Worm (Caenorhabditis elegans) whole organism, L2 larva: ENCODE data around the gene ets-8.

Experiments
- C34F6.9 ChIP-seq: fragments of 150-350 bp; optimal IDR thresholded peaks from 2 replicates; lab custom pipeline; 2014; ENCODE audit warnings: missing biosample characterization, missing genetic modification characterization
- F13H6.1 ChIP-seq: sonication (generic microtip); optimal IDR thresholded peaks from 2 replicates; lab custom pipeline; 2016; ENCODE audit warnings: missing genetic modification characterization, missing compliant biosample characterization
- Y55F3AM.14 ChIP-seq: fragments of 200-800 bp; sonication (Bioruptor generic); optimal IDR thresholded peaks from 2 replicates; lab custom pipeline; 2018; ENCODE audit warnings: mild to moderate bottlenecking, missing genetic modification characterization, missing compliant biosample characterization
- ZK546.5 ChIP-seq: sonication (generic microtip); optimal IDR thresholded peaks from 2 replicates; lab custom pipeline; 2017; ENCODE audit warnings: missing biosample characterization, missing genetic modification characterization
- alr-1 ChIP-seq: fragments of 150-350 bp; optimal IDR thresholded peaks from 2 replicates; lab custom pipeline; 2014; ENCODE audit warnings: missing biosample characterization, missing genetic modification characterization
- aly-2 ChIP-seq: fragments of 150-350 bp; optimal IDR thresholded peaks from 2 replicates; lab custom pipeline; 2014; ENCODE audit warnings: missing biosample characterization, missing genetic modification characterization
- ama-1 ChIP-seq: fragments of 150-350 bp; optimal IDR thresholded peaks from 2 replicates; lab custom pipeline; 2018; ENCODE audit warnings: inconsistent platforms
- blmp-1 ChIP-seq: sonication (generic microtip); optimal IDR thresholded peaks from 2 replicates; lab custom pipeline; 2017; ENCODE audit warnings: missing genetic modification characterization, mild to moderate bottlenecking, missing compliant biosample characterization, antibody characterized with exemption, moderate library complexity; ENCODE audit not compliant: insufficient read depth
- ceh-82 ChIP-seq: fragments of 150-350 bp; optimal IDR thresholded peaks from 2 replicates; lab custom pipeline; 2014; ENCODE audit warnings: missing biosample characterization, missing genetic modification characterization
- crh-2 ChIP-seq: sonication (generic microtip); optimal IDR thresholded peaks from 2 replicates; lab custom pipeline; 2017; ENCODE audit warnings: missing biosample characterization, missing genetic modification characterization
- dmd-4 ChIP-seq: sonication (generic microtip); optimal IDR thresholded peaks from 2 replicates; lab custom pipeline; 2017; ENCODE audit warnings: missing biosample characterization, missing genetic modification characterization
- egl-27 ChIP-seq: sonication (generic microtip); optimal IDR thresholded peaks from 3 replicates; lab custom pipeline; 2017; ENCODE audit warnings: missing biosample characterization, missing genetic modification reagents, missing genetic modification characterization
- elt-1 ChIP-seq: fragments of 150-350 bp; optimal IDR thresholded peaks from 2 replicates; lab custom pipeline; 2014; ENCODE audit warnings: missing biosample characterization, missing genetic modification characterization
- elt-3 ChIP-seq: sonication (generic microtip); optimal IDR thresholded peaks from 2 replicates; lab custom pipeline; 2017; ENCODE audit warnings: missing biosample characterization, missing genetic modification characterization
- fos-1 ChIP-seq: fragments of 150-350 bp; optimal IDR thresholded peaks from 2 replicates; lab custom pipeline; 2014; ENCODE audit warnings: missing biosample characterization, missing genetic modification characterization
- gmeb-1 ChIP-seq: fragments of 150-350 bp; optimal IDR thresholded peaks from 2 replicates; lab custom pipeline; 2014; ENCODE audit warnings: missing biosample characterization, missing genetic modification characterization
- lin-13 ChIP-seq: fragments of 150-350 bp; optimal IDR thresholded peaks from 2 replicates; lab custom pipeline; 2014; ENCODE audit warnings: missing biosample characterization, missing genetic modification reagents, missing genetic modification characterization
- lin-39 ChIP-seq: fragments of 150-350 bp; optimal IDR thresholded peaks from 2 replicates; lab custom pipeline; 2014; ENCODE audit warnings: missing biosample characterization, missing genetic modification reagents, missing genetic modification characterization
- lsy-2 ChIP-seq, 2 experiments: fragments of 150-350 bp in 1 of 2; sonication (generic microtip) in 1 of 2; optimal IDR thresholded peaks; 2 replicates each; lab custom pipeline; 2014 to 2017; ENCODE audit warnings: missing biosample characterization in 2 of 2, missing genetic modification characterization in 2 of 2
- mab-5 ChIP-seq: fragments of 150-350 bp; optimal IDR thresholded peaks from 2 replicates; lab custom pipeline; 2014; ENCODE audit warnings: missing biosample characterization, missing genetic modification characterization
- mbf-1 ChIP-seq: sonication (generic microtip); optimal IDR thresholded peaks from 2 replicates; lab custom pipeline; 2017; ENCODE audit warnings: missing biosample characterization, missing genetic modification characterization
- mdl-1 ChIP-seq, 2 experiments: fragments of 150-350 bp in 1 of 2; sonication (generic microtip) in 1 of 2; optimal IDR thresholded peaks; 2 replicates each; lab custom pipeline; 2017; ENCODE audit warnings: missing biosample characterization in 2 of 2, missing genetic modification characterization in 2 of 2
- nhr-10 ChIP-seq: sonication (generic microtip); optimal IDR thresholded peaks from 2 replicates; lab custom pipeline; 2017; ENCODE audit warnings: missing biosample characterization, missing genetic modification characterization
- nhr-11 ChIP-seq: fragments of 150-350 bp; optimal IDR thresholded peaks from 2 replicates; lab custom pipeline; 2014; ENCODE audit warnings: missing biosample characterization, missing genetic modification characterization
- nhr-12 ChIP-seq: fragments of 150-350 bp; optimal IDR thresholded peaks from 2 replicates; lab custom pipeline; 2014; ENCODE audit warnings: missing biosample characterization, missing genetic modification characterization
- nhr-129 ChIP-seq: fragments of 150-350 bp; optimal IDR thresholded peaks from 2 replicates; lab custom pipeline; 2014; ENCODE audit warnings: missing biosample characterization, missing genetic modification characterization
- nhr-21 ChIP-seq: fragments of 150-350 bp; optimal IDR thresholded peaks from 2 replicates; lab custom pipeline; 2014; ENCODE audit warnings: missing biosample characterization, missing genetic modification characterization
- nhr-23 ChIP-seq: fragments of 150-350 bp; optimal IDR thresholded peaks from 2 replicates; lab custom pipeline; 2014; ENCODE audit warnings: missing biosample characterization, missing genetic modification reagents, missing genetic modification characterization
- nhr-25 ChIP-seq: fragments of 150-350 bp; sonication (generic microtip); optimal IDR thresholded peaks from 3 replicates; lab custom pipeline; 2014; ENCODE audit warnings: missing biosample characterization, missing genetic modification characterization
- nhr-6 ChIP-seq: fragments of 150-350 bp; optimal IDR thresholded peaks from 2 replicates; lab custom pipeline; 2014; ENCODE audit warnings: missing biosample characterization, missing genetic modification characterization
- nhr-77 ChIP-seq: fragments of 150-350 bp; optimal IDR thresholded peaks from 2 replicates; lab custom pipeline; 2014; ENCODE audit warnings: missing biosample characterization, missing genetic modification characterization
- peb-1 ChIP-seq: fragments of 150-350 bp; optimal IDR thresholded peaks from 2 replicates; lab custom pipeline; 2014; ENCODE audit warnings: missing biosample characterization, missing genetic modification characterization
- sem-4 ChIP-seq: fragments of 150-350 bp; optimal IDR thresholded peaks from 2 replicates; lab custom pipeline; 2014; ENCODE audit warnings: missing biosample characterization, missing genetic modification reagents, missing genetic modification characterization
- skn-1 ChIP-seq: sonication (generic microtip); optimal IDR thresholded peaks from 2 replicates; lab custom pipeline; 2017; ENCODE audit warnings: missing biosample characterization, missing genetic modification characterization
- sma-3 ChIP-seq: sonication (generic microtip); optimal IDR thresholded peaks from 2 replicates; lab custom pipeline; 2016; ENCODE audit warnings: missing genetic modification reagents, missing genetic modification characterization, missing compliant biosample characterization
- sma-9 ChIP-seq, 2 experiments: fragments of 150-350 bp in 1 of 2; sonication (generic microtip) in 1 of 2; optimal IDR thresholded peaks; 2 replicates each; lab custom pipeline; 2014 to 2016; ENCODE audit warnings: missing genetic modification characterization in 2 of 2, mild to moderate bottlenecking in 1 of 2, missing biosample characterization in 1 of 2, missing compliant biosample characterization in 1 of 2, missing genetic modification reagents in 1 of 2, moderate library complexity in 1 of 2
- snpc-4 ChIP-seq: fragments of 150-350 bp; optimal IDR thresholded peaks from 2 replicates; lab custom pipeline; 2014; ENCODE audit warnings: missing biosample characterization, missing genetic modification characterization
- unc-39 ChIP-seq: fragments of 150-350 bp; optimal IDR thresholded peaks from 2 replicates; lab custom pipeline; 2014; ENCODE audit warnings: missing biosample characterization, missing genetic modification characterization
- unc-55 ChIP-seq: fragments of 150-350 bp; sonication (generic microtip); optimal IDR thresholded peaks from 3 replicates; lab custom pipeline; 2014; ENCODE audit warnings: missing biosample characterization, missing genetic modification reagents, missing genetic modification characterization
- unc-62 ChIP-seq: fragments of 150-350 bp; optimal IDR thresholded peaks from 2 replicates; lab custom pipeline; 2014; ENCODE audit warnings: missing biosample characterization, missing genetic modification reagents, missing genetic modification characterization
- zag-1 ChIP-seq: fragments of 150-350 bp; optimal IDR thresholded peaks from 2 replicates; lab custom pipeline; 2014; ENCODE audit warnings: missing biosample characterization, missing genetic modification characterization
- ztf-1 ChIP-seq: fragments of 200-800 bp; sonication (Bioruptor generic); conservative IDR thresholded peaks from 2 replicates; pipeline ENCODE4 v1.3.6; 2022; ENCODE audit warnings: missing genetic modification characterization, missing compliant biosample characterization
- ztf-4 ChIP-seq: fragments of 150-350 bp; optimal IDR thresholded peaks from 2 replicates; lab custom pipeline; 2014; ENCODE audit warnings: missing biosample characterization, missing genetic modification characterization

ets-8 gene

ce11 chrIV:1176613-1177012 is 16.3 kb upstream of the ets-8 start:
- TF ChIP-seq zag-1 (tag; lab: Kevin White, UChicago) (no peak), blmp-1 (tag; lab: Kevin White, UChicago) (no peak), sma-3 (GFP tag; lab: Kevin White, UChicago) (no peak), unc-39 (tag; lab: Kevin White, UChicago) (no peak), gmeb-1 (tag; lab: Kevin White, UChicago) (no peak), nhr-77 (tag; lab: Kevin White, UChicago) (no peak), nhr-21 (tag; lab: Kevin White, UChicago) (no peak), peb-1 (no peak), nhr-129 (tag; lab: Kevin White, UChicago) (no peak)

- TF ChIP-seq nhr-11 (tag; lab: Kevin White, UChicago) (no peak), nhr-6 (tag; lab: Kevin White, UChicago) (no peak), lin-13 (GFP tag; lab: Kevin White, UChicago) (no peak), snpc-4 (no peak), nhr-77 (tag; lab: Kevin White, UChicago) (no peak), nhr-25 (tag; lab: Kevin White, UChicago) (no peak), alr-1 (tag; lab: Kevin White, UChicago) (no peak), skn-1 (no peak)
Measured at ce11 chrIV:1174411-1174810, 14.1 kb upstream of the ets-8 start.

ce11 chrIV:1170408-1170807 is 10.1 kb upstream of the ets-8 start, which contains the start of gene cec-2:
Gene cec-2, plus strand, starts transcription at chrIV:1170708.
- TF ChIP-seq sma-9 (GFP tag; optimal IDR thresholded peaks at IDR 0.05; lab: Kevin White, UChicago) (no peak), sma-9 (tag; optimal IDR thresholded peaks at IDR 0.05; lab: Kevin White, UChicago) (no peak), nhr-12 (tag; lab: Kevin White, UChicago) (no peak), snpc-4 (no peak), lin-39 (tag; lab: Kevin White, UChicago) (no peak), nhr-10 (no peak), gmeb-1 (tag; lab: Kevin White, UChicago) (no peak)
- TF ChIP-seq, all 48 proteins: peak for 0

- no peak for TF ChIP-seq ZK546.5 (tag; lab: Kevin White, UChicago)
- no peak for TF ChIP-seq nhr-11 (tag; lab: Kevin White, UChicago)
- peak; percentile 40 for TF ChIP-seq gmeb-1 (tag; lab: Kevin White, UChicago)
- TF ChIP-seq ceh-82 = no peak
- peak; percentile 37 for TF ChIP-seq nhr-129 (tag; lab: Kevin White, UChicago)
- TF ChIP-seq nhr-25 (tag; lab: Kevin White, UChicago) = no peak
- TF ChIP-seq F13H6.1 (tag; lab: Kevin White, UChicago) = peak; percentile 22
- TF ChIP-seq elt-3 (tag; lab: Kevin White, UChicago) = no peak
- TF ChIP-seq C34F6.9 (tag; lab: Kevin White, UChicago) = peak; percentile 60
- no peak for TF ChIP-seq egl-27 (tag; lab: Kevin White, UChicago)
- TF ChIP-seq sem-4 (tag; lab: Kevin White, UChicago) = no peak
- TF ChIP-seq sma-9 (GFP tag; optimal IDR thresholded peaks at IDR 0.05; lab: Kevin White, UChicago) = peak; percentile 45
- TF ChIP-seq sma-9 (tag; optimal IDR thresholded peaks at IDR 0.05; lab: Kevin White, UChicago) = no peak
- no peak for TF ChIP-seq nhr-6 (tag; lab: Kevin White, UChicago)
- no peak for TF ChIP-seq lin-39 (tag; lab: Kevin White, UChicago)
- no peak for TF ChIP-seq snpc-4
- no peak for TF ChIP-seq crh-2
- no peak for TF ChIP-seq unc-62
- TF ChIP-seq mab-5 = peak; percentile 12
- no peak for TF ChIP-seq dmd-4
- TF ChIP-seq elt-1 = no peak
- peak; percentile 53 for TF ChIP-seq unc-55 (GFP tag; lab: Kevin White, UChicago)
- no peak for TF ChIP-seq nhr-21 (tag; lab: Kevin White, UChicago)
- TF ChIP-seq aly-2 (tag; lab: Kevin White, UChicago) = no peak
- TF ChIP-seq mdl-1 (tag; optimal IDR thresholded peaks at IDR 0.05; lab: Kevin White, UChicago) = peak; percentile 45 to 87
- peak in 1 of 2 experiments; percentile 61 for TF ChIP-seq lsy-2 (tag; optimal IDR thresholded peaks at IDR 0.05; lab: Kevin White, UChicago)
- TF ChIP-seq fos-1 (tag; lab: Kevin White, UChicago) = no peak
- TF ChIP-seq nhr-77 (tag; lab: Kevin White, UChicago) = no peak
- TF ChIP-seq blmp-1 (tag; lab: Kevin White, UChicago) = peak; percentile 54
- TF ChIP-seq lin-13 (GFP tag; lab: Kevin White, UChicago) = peak; percentile 3
- no peak for TF ChIP-seq ama-1 (lab: Kevin White, UChicago)
- TF ChIP-seq nhr-12 (tag; lab: Kevin White, UChicago) = no peak
- no peak for TF ChIP-seq peb-1
- TF ChIP-seq sma-3 (GFP tag; lab: Kevin White, UChicago) = no peak
- TF ChIP-seq ztf-1 (GFP tag; lab: Robert Waterston, UW) = no peak
- no peak for TF ChIP-seq skn-1
- TF ChIP-seq nhr-10 = no peak
- no peak for TF ChIP-seq alr-1 (tag; lab: Kevin White, UChicago)
- TF ChIP-seq nhr-23 (tag; lab: Kevin White, UChicago) = no peak
- TF ChIP-seq zag-1 (tag; lab: Kevin White, UChicago) = no peak
- no peak for TF ChIP-seq mbf-1
- peak; percentile 63 for TF ChIP-seq Y55F3AM.14
- TF ChIP-seq ztf-4 (tag; lab: Kevin White, UChicago) = no peak
Measured at ce11 chrIV:1168311-1168965, 8.2 kb upstream of the ets-8 start.
